Worm (Caenorhabditis elegans) whole organism, L3 larva: ENCODE results near the gene srh-234.

ENCODE experiments used
- R02D3.7 ChIP-seq: fragments of 150-350 bp; optimal IDR thresholded peaks from 2 replicates; lab custom pipeline; 2014; ENCODE audit warnings: missing biosample characterization, missing genetic modification characterization
- ceh-16 ChIP-seq: sonication (generic microtip); optimal IDR thresholded peaks from 2 replicates; lab custom pipeline; 2017; ENCODE audit warnings: missing biosample characterization, missing genetic modification characterization
- egl-27 ChIP-seq: sonication (generic microtip); optimal IDR thresholded peaks from 4 replicates; lab custom pipeline; 2017; ENCODE audit warnings: missing biosample characterization, missing genetic modification reagents, missing genetic modification characterization
- fkh-10 ChIP-seq: sonication (generic microtip); optimal IDR thresholded peaks from 2 replicates; lab custom pipeline; 2017; ENCODE audit warnings: missing biosample characterization, missing genetic modification reagents, missing genetic modification characterization
- fos-1 ChIP-seq: fragments of 150-350 bp; optimal IDR thresholded peaks from 2 replicates; lab custom pipeline; 2014; ENCODE audit warnings: missing biosample characterization, missing genetic modification characterization
- lin-39 ChIP-seq: fragments of 150-350 bp; optimal IDR thresholded peaks from 2 replicates; lab custom pipeline; 2018; ENCODE audit warnings: missing biosample characterization, missing genetic modification reagents, missing genetic modification characterization
- lsy-12 ChIP-seq: sonication (generic microtip); optimal IDR thresholded peaks from 2 replicates; lab custom pipeline; 2016; ENCODE audit warnings: mild to moderate bottlenecking, missing genetic modification characterization, missing compliant biosample characterization
- nhr-11 ChIP-seq: fragments of 150-350 bp; optimal IDR thresholded peaks from 2 replicates; lab custom pipeline; 2014; ENCODE audit warnings: missing biosample characterization, missing genetic modification characterization
- nhr-12 ChIP-seq: fragments of 150-350 bp; optimal IDR thresholded peaks from 2 replicates; lab custom pipeline; 2014; ENCODE audit warnings: missing biosample characterization, missing genetic modification characterization
- nhr-25 ChIP-seq: sonication (generic microtip); optimal IDR thresholded peaks from 2 replicates; lab custom pipeline; 2017; ENCODE audit warnings: missing biosample characterization, missing genetic modification characterization
- nhr-28 ChIP-seq: fragments of 150-350 bp; optimal IDR thresholded peaks from 2 replicates; lab custom pipeline; 2014; ENCODE audit warnings: missing biosample characterization, missing genetic modification characterization
- nhr-67 ChIP-seq: fragments of 150-350 bp; optimal IDR thresholded peaks from 2 replicates; lab custom pipeline; 2014; ENCODE audit warnings: missing biosample characterization, missing genetic modification characterization
- nhr-77 ChIP-seq: fragments of 150-350 bp; optimal IDR thresholded peaks from 2 replicates; lab custom pipeline; 2014; ENCODE audit warnings: missing biosample characterization, missing genetic modification characterization
- sea-2 ChIP-seq: fragments of 150-350 bp; sonication (generic microtip); optimal IDR thresholded peaks from 4 replicates; lab custom pipeline; 2014; ENCODE audit warnings: missing biosample characterization, missing genetic modification reagents, missing genetic modification characterization
- snpc-4 ChIP-seq: fragments of 150-350 bp; optimal IDR thresholded peaks from 2 replicates; lab custom pipeline; 2014; ENCODE audit warnings: missing biosample characterization, missing genetic modification characterization
- tbx-2 ChIP-seq: sonication (generic microtip); optimal IDR thresholded peaks from 2 replicates; lab custom pipeline; 2016; ENCODE audit warnings: mild to moderate bottlenecking, missing genetic modification characterization, missing compliant biosample characterization
- ztf-11 ChIP-seq: fragments of 150-350 bp; optimal IDR thresholded peaks from 2 replicates; lab custom pipeline; 2014; ENCODE audit warnings: missing biosample characterization, missing genetic modification characterization

The srh-234 gene

ce11 chrV:7601443-7601842, 50.2 kb downstream of the srh-234 start, which contains the start of gene scl-26:
scl-26 (minus strand) TSS chrV:7601543.
- TF ChIP-seq lsy-12 (tag; lab: Kevin White, UChicago) (no peak), nhr-25 (no peak), sea-2 (GFP tag; lab: Kevin White, UChicago) (no peak), nhr-11 (no peak), nhr-77 (tag; lab: Kevin White, UChicago) (no peak), ceh-16 (no peak), R02D3.7 (tag; lab: Kevin White, UChicago) (no peak), nhr-28 (tag; lab: Kevin White, UChicago) (no peak), fos-1 (no peak), snpc-4 (tag; lab: Kevin White, UChicago) (no peak), nhr-12 (no peak), egl-27 (no peak), fkh-10 (GFP tag; lab: Kevin White, UChicago) (no peak), nhr-67 (tag; lab: Kevin White, UChicago) (no peak), tbx-2 (tag; lab: Kevin White, UChicago) (no peak), lin-39 (tag; lab: Kevin White, UChicago) (no peak), ztf-11 (tag; lab: Kevin White, UChicago) (no peak)
- TF ChIP-seq, all 47 proteins: peak for 0
